Fruit fly (Drosophila melanogaster): ENCODE results near the gene CG12011.

The CG12011 gene

DNA sequence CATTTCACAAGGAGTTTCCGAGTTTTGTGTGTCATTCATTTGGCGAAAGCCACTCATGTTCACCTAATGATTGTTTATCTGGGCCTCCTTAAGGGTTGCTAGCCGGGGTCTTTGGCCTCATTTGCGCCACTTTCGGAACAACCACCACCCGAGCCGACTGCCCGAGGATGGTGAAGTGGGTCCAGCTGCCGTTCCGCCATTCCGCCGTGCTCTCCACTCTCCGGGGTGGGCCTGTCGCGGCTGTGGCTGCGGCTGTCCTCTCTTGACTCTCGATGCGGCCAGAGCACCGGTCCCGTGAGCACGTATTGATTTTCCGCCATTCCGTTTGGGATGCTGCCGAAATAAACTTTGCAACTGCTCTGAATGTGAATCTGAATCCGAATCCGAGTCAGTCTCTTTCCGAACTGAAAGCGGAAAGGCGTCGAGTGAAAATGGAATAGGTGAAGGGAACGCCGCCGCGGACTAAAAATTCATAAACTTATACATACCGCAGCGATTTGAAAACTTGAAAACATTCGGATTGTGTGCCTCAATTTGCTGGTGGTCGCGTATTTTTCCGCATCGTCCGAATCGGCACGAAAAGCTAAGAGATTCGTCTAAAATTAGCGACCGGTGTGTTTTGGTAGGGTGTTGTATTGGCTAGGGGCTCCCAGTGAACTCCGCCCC is 45.6 kb upstream of the CG12011 start, which contains the start of gene CG13920 (continued):
- TF ChIP-seq GATAe (GFP tag; conservative IDR thresholded peaks at IDR 0.05) (no peak), CG15269 (tag; optimal IDR thresholded peaks at IDR 0.05) (no peak), Blimp-1 (GFP tag; optimal IDR thresholded peaks at IDR 0.05) (no peak), dpn (GFP tag; optimal IDR thresholded peaks at IDR 0.05) (no peak), pb (GFP tag; optimal IDR thresholded peaks at IDR 0.05) (no peak), CG5245 (GFP tag; optimal IDR thresholded peaks at IDR 0.05) (no peak), exex (tag; optimal IDR thresholded peaks at IDR 0.05) (no peak), Sin3A (optimal IDR thresholded peaks at IDR 0.05) (no peak), CG13894 (tag; optimal IDR thresholded peaks at IDR 0.05) (peak; percentile 61), CG1832 (GFP tag; optimal IDR thresholded peaks at IDR 0.05) (no peak), CG34224 (GFP tag; IDR thresholded peaks at IDR 0.05; ENCODE audit: partially characterized antibody) (no peak), Hr78 (GFP tag; optimal IDR thresholded peaks at IDR 0.05) (no peak), CG12391 (tag; optimal IDR thresholded peaks at IDR 0.05) (no peak), ash1 (GFP tag; optimal IDR thresholded peaks at IDR 0.05) (no peak), sd (tag; optimal IDR thresholded peaks at IDR 0.05) (peak; percentile 49), CG17568 (GFP tag; optimal IDR thresholded peaks at IDR 0.05) (no peak), CG13775 (GFP tag; optimal IDR thresholded peaks at IDR 0.05) (no peak), HHEX (GFP tag; optimal IDR thresholded peaks at IDR 0.05) (no peak), ara (GFP tag; IDR thresholded peaks at IDR 0.05) (no peak), org-1 (GFP tag; optimal IDR thresholded peaks at IDR 0.05) (no peak), CG16779 (GFP tag; IDR thresholded peaks at IDR 0.05) (no peak), Hmr (GFP tag; optimal IDR thresholded peaks at IDR 0.05) (no peak), tup (GFP tag; optimal IDR thresholded peaks at IDR 0.05) (no peak), fd64A (GFP tag; optimal IDR thresholded peaks at IDR 0.05) (no peak), CG3995 (GFP tag; optimal IDR thresholded peaks at IDR 0.05) (no peak), CG7745 (tag; optimal IDR thresholded peaks at IDR 0.05) (no peak), Hr51 (GFP tag; optimal IDR thresholded peaks at IDR 0.05) (no peak), shn (GFP tag; optimal IDR thresholded peaks at IDR 0.05) (no peak), bab2 (GFP tag; optimal IDR thresholded peaks at IDR 0.05) (no peak), NFAT (GFP tag; IDR thresholded peaks at IDR 0.05) (0 out of 2 replicates have a peak, but pooled peaks have one; percentile 2), CG14710 (tag; optimal IDR thresholded peaks at IDR 0.05) (no peak), Bdp1 (GFP tag; optimal IDR thresholded peaks at IDR 0.05) (no peak), Jarid2 (GFP tag; optimal IDR thresholded peaks at IDR 0.05) (peak; percentile 34), Ptx1 (GFP tag; IDR thresholded peaks at IDR 0.05) (no peak), CTCF (GFP tag; optimal IDR thresholded peaks at IDR 0.05) (no peak), CG4707 (GFP tag; optimal IDR thresholded peaks at IDR 0.05) (no peak), chif (GFP tag; optimal IDR thresholded peaks at IDR 0.05) (no peak), br (optimal IDR thresholded peaks at IDR 0.05) (no peak), sob (GFP tag; IDR thresholded peaks at IDR 0.05) (no peak), Antp (GFP tag; optimal IDR thresholded peaks at IDR 0.05) (no peak), CG32767 (GFP tag; IDR thresholded peaks at IDR 0.05) (0 out of 2 replicates have a peak, but pooled peaks have one; percentile 29), CG11723 (GFP tag; optimal IDR thresholded peaks at IDR 0.05) (no peak), CG18599 (GFP tag; optimal IDR thresholded peaks at IDR 0.05) (peak; percentile 20), zfh2 (GFP tag; optimal IDR thresholded peaks at IDR 0.05) (no peak), CG34376 (GFP tag; optimal IDR thresholded peaks at IDR 0.05) (no peak), pfk (GFP tag; optimal IDR thresholded peaks at IDR 0.05) (peak; percentile 30), E2f2 (GFP tag; IDR thresholded peaks at IDR 0.05) (0 out of 2 replicates have a peak, but pooled peaks have one; percentile 11), insv (GFP tag; optimal IDR thresholded peaks at IDR 0.05) (no peak), Hey (tag; optimal IDR thresholded peaks at IDR 0.05) (no peak), seq (GFP tag; IDR thresholded peaks at IDR 0.05) (peak; percentile 85)
